Worm (Caenorhabditis elegans): ENCODE results near the gene num-1.
A peak's percentile ranks its signal among the peaks of the same experiment; 100 is the strongest.

Gene num-1

ce11 chrV:20789105-20789504, 40.5 kb upstream of the num-1 start, which contains the start of gene tpan-1 (continued):
- TF ChIP-seq lin-26 (GFP tag; IDR thresholded peaks at IDR 0.05) (no peak), Y53G8AR.9 (GFP tag; conservative IDR thresholded peaks at IDR 0.05) (no peak), T26A5.8 (tag; optimal IDR thresholded peaks at IDR 0.05) (no peak), lsy-27 (tag; optimal IDR thresholded peaks at IDR 0.05; ENCODE audit: borderline replicate concordance, insufficient read depth) (no peak), B0019.2 (GFP tag; conservative IDR thresholded peaks at IDR 0.05) (no peak), lin-40 (tag; optimal IDR thresholded peaks at IDR 0.05) (peak; percentile 34), ceh-40 (GFP tag; IDR thresholded peaks at IDR 0.05) (no peak), unc-130 (GFP tag; optimal IDR thresholded peaks at IDR 0.05) (no peak), ztf-6 (GFP tag; IDR thresholded peaks at IDR 0.05) (no peak), F37B4.10 (GFP tag; IDR thresholded peaks at IDR 0.05) (no peak), madf-6 (GFP tag; IDR thresholded peaks at IDR 0.05) (no peak), nfyb-1 (GFP tag; IDR thresholded peaks at IDR 0.05) (no peak), nhr-80 (tag; optimal IDR thresholded peaks at IDR 0.05) (no peak), madf-10 (tag; optimal IDR thresholded peaks at IDR 0.05) (peak; percentile 90), rec-8 (tag; optimal IDR thresholded peaks at IDR 0.05) (no peak), K12H6.12 (tag; optimal IDR thresholded peaks at IDR 0.05) (peak; percentile 53), gei-17 (GFP tag; optimal IDR thresholded peaks at IDR 0.05) (no peak), zfh-2 (GFP tag; conservative IDR thresholded peaks at IDR 0.05) (peak; percentile 65; the same call in 1 of the 2 replicates), snpc-1.3 (tag; optimal IDR thresholded peaks at IDR 0.05; ENCODE audit: insufficient read depth) (no peak), lag-1 (GFP tag; IDR thresholded peaks at IDR 0.05) (no peak), nfya-1 (tag; optimal IDR thresholded peaks at IDR 0.05; ENCODE audit: borderline replicate concordance, insufficient read depth) (no peak), unc-62 (GFP tag; optimal IDR thresholded peaks at IDR 0.05) (no peak), F57C9.4 (tag; optimal IDR thresholded peaks at IDR 0.05) (no peak), attf-6 (GFP tag; IDR thresholded peaks at IDR 0.05) (no peak), tlf-1 (GFP tag; optimal IDR thresholded peaks at IDR 0.05) (no peak), snpc-4 (GFP tag; optimal IDR thresholded peaks at IDR 0.05) (no peak), snpc-4 (tag; optimal IDR thresholded peaks at IDR 0.05) (peak in 1 of 4 experiments; percentile 36), pha-4 (tag; optimal IDR thresholded peaks at IDR 0.05) (no peak), B0261.1 (tag; optimal IDR thresholded peaks at IDR 0.05) (no peak), B0035.1 (tag; optimal IDR thresholded peaks at IDR 0.05) (no peak), D2030.7 (GFP tag; IDR thresholded peaks at IDR 0.05) (no peak), xnd-1 (tag; optimal IDR thresholded peaks at IDR 0.05) (no peak), ets-4 (GFP tag; optimal IDR thresholded peaks at IDR 0.05) (no peak), lin-54 (GFP tag; optimal IDR thresholded peaks at IDR 0.05) (no peak), ZK185.1 (tag; optimal IDR thresholded peaks at IDR 0.05; ENCODE audit: poor library complexity, severe bottlenecking) (no peak), F39B2.1 (GFP tag; IDR thresholded peaks at IDR 0.05) (no peak), dpff-1 (tag; optimal IDR thresholded peaks at IDR 0.05) (no peak), sdz-38 (tag; optimal IDR thresholded peaks at IDR 0.05) (no peak), ztf-18 (tag; optimal IDR thresholded peaks at IDR 0.05) (no peak), akir-1 (GFP tag; optimal IDR thresholded peaks at IDR 0.05) (no peak), lir-1 (GFP tag; conservative IDR thresholded peaks at IDR 0.05) (no peak), snpc-3.4 (tag; optimal IDR thresholded peaks at IDR 0.05) (no peak), repo-1 (tag; optimal IDR thresholded peaks at IDR 0.05) (no peak), F57A8.1 (GFP tag; optimal IDR thresholded peaks at IDR 0.05) (no peak), hmg-1.2 (GFP tag; IDR thresholded peaks at IDR 0.05) (peak; percentile 14; the same call in 1 of the 2 replicates)
